Worm (Caenorhabditis elegans) whole organism, L1 larva: ENCODE measurements around the gene F23A7.3.
"Not testable (repeated sequence)": the region's sequence is repeated elsewhere in the genome, so short reads cannot be mapped to it uniquely, and the experiment has no call there.

Experiments used
- Y116A8C.19 ChIP-seq: sonication (generic microtip); optimal IDR thresholded peaks from 2 replicates; lab custom pipeline; 2016; ENCODE audit warnings: missing compliant biosample characterization, missing genetic modification characterization, borderline replicate concordance
- dpl-1 ChIP-seq, 3 experiments: fragments of 150-350 bp in 2 of 3; sonication (generic microtip) in 1 of 3; optimal IDR thresholded peaks; 2 replicates each; lab custom pipeline; 2014 to 2017; ENCODE audit warnings: missing biosample characterization in 3 of 3, missing genetic modification characterization in 3 of 3, missing genetic modification reagents in 3 of 3
- efl-3 ChIP-seq: fragments of 200-800 bp; sonication (Bioruptor generic); optimal IDR thresholded peaks from 2 replicates; lab custom pipeline; 2018; ENCODE audit warnings: mild to moderate bottlenecking, missing genetic modification characterization, missing compliant biosample characterization
- fkh-8 ChIP-seq: sonication (generic microtip); optimal IDR thresholded peaks from 2 replicates; lab custom pipeline; 2016; ENCODE audit warnings: mild to moderate bottlenecking, missing genetic modification characterization, missing compliant biosample characterization
- nhr-28 ChIP-seq: fragments of 150-350 bp; optimal IDR thresholded peaks from 2 replicates; lab custom pipeline; 2014; ENCODE audit warnings: missing biosample characterization, missing genetic modification characterization
- pax-3 ChIP-seq: fragments of 200-800 bp; sonication (Bioruptor generic); optimal IDR thresholded peaks from 2 replicates; lab custom pipeline; 2018; ENCODE audit warnings: mild to moderate bottlenecking, missing genetic modification characterization, moderate library complexity, missing compliant biosample characterization
- swsn-7 ChIP-seq: sonication (generic microtip); optimal IDR thresholded peaks from 2 replicates; lab custom pipeline; 2016; ENCODE audit warnings: missing genetic modification characterization, missing compliant biosample characterization
- unc-130 ChIP-seq: fragments of 150-350 bp; optimal IDR thresholded peaks from 2 replicates; lab custom pipeline; 2017; ENCODE audit warnings: missing biosample characterization, missing genetic modification characterization, inconsistent platforms
- unc-30 ChIP-seq: sonication (generic microtip); optimal IDR thresholded peaks from 2 replicates; lab custom pipeline; 2017; ENCODE audit warnings: missing biosample characterization, missing genetic modification characterization
- unc-62 ChIP-seq: fragments of 150-350 bp; optimal IDR thresholded peaks from 2 replicates; lab custom pipeline; 2014; ENCODE audit warnings: missing biosample characterization, missing genetic modification reagents, missing genetic modification characterization
- zag-1 ChIP-seq: fragments of 150-350 bp; optimal IDR thresholded peaks from 2 replicates; lab custom pipeline; 2014; ENCODE audit warnings: missing biosample characterization, missing genetic modification characterization

DNA sequence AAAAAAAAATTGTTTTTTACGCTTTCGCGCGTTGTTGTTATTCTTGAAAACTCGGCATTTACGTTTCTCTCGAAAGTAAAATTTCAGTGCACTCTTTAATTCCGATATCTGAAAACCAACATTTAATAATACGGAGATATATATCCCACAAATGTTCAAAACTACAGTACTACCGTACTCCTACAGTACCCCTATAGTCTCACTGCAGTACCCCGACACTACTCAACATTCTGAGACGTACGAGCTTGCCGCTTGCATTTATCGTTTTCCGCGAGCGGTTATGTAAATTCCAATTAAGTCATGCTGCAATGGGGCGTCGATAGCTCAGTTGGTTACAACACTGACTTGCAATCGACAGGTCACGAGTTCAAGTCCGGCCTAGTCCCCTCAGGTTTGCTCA is 6.7 kb upstream of the F23A7.3 start, which contains the start of gene F23A7.8:
- TF ChIP-seq nhr-28 (tag; lab: Kevin White, UChicago); Y116A8C.19; zag-1 (tag; lab: Kevin White, UChicago); dpl-1 (GFP tag; optimal IDR thresholded peaks at IDR 0.05; lab: Kevin White, UChicago); unc-130 (tag; lab: Kevin White, UChicago); fkh-8 (tag; lab: Kevin White, UChicago); pax-3 (tag; lab: Kevin White, UChicago); swsn-7 (tag; lab: Kevin White, UChicago); efl-3; unc-30 (tag; lab: Kevin White, UChicago); unc-62 (GFP tag; lab: Kevin White, UChicago): not testable (repeated sequence)
